Worm (Caenorhabditis elegans): ENCODE results near the gene clec-265.

clec-265 gene

DNA sequence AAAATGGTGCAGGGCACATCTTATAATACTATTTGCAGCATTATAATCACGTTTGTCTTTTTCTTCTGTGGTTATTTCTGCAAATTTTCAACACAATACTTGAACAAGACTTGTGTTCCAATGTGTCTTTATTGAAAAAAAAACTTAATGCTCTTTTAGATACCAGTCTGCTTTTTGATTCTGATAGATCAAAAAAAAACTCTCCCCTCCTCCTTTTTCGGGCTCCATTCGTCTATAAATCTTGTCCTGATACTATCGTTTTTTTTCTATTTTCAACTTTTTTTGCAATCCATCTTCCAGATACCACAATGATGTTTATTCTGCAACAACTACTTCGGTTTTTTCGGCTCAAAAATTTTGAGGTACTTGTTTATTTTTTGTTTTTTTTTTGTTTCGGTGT lies 49.2 kb downstream of the clec-265 start, which contains the start of gene twk-16:
twk-16 (plus strand) TSS at position 301 of the 400 bp plus-strand sequence.
- no peak for TF ChIP-seq lin-15B (tag; optimal IDR thresholded peaks at IDR 0.05)
- TF ChIP-seq snpc-4 (tag; optimal IDR thresholded peaks at IDR 0.05), result no peak
